Fruit fly (Drosophila melanogaster) whole organism, adult: ENCODE data around the gene ast.

Experiments
- CG11617 ChIP-seq: fragments of 200-800 bp; sonication (Bioruptor generic); optimal IDR thresholded peaks from 2 replicates; lab custom pipeline; 2017; ENCODE audit warnings: mild to moderate bottlenecking, missing biosample characterization, missing genetic modification reagents, missing genetic modification characterization
- CG12768 ChIP-seq: fragments of 200-800 bp; sonication (Bioruptor generic); optimal IDR thresholded peaks from 2 replicates; lab custom pipeline; 2017; ENCODE audit warnings: missing biosample characterization, missing genetic modification characterization, mild to moderate bottlenecking, moderate library complexity, missing genetic modification reagents
- CG14711 ChIP-seq: fragments of 200-800 bp; sonication (Bioruptor generic); optimal IDR thresholded peaks from 2 replicates; lab custom pipeline; 2018; ENCODE audit warnings: missing biosample characterization, mild to moderate bottlenecking, missing genetic modification characterization, moderate library complexity
- CG1620 ChIP-seq: fragments of 200-800 bp; sonication (Bioruptor generic); optimal IDR thresholded peaks from 2 replicates; lab custom pipeline; 2016; ENCODE audit warnings: missing biosample characterization, missing genetic modification characterization
- CG33017 ChIP-seq: fragments of 200-800 bp; sonication (Bioruptor generic); optimal IDR thresholded peaks from 2 replicates; lab custom pipeline; 2018; ENCODE audit warnings: missing biosample characterization, mild to moderate bottlenecking, missing genetic modification characterization, moderate library complexity
- CG5204 ChIP-seq: fragments of 200-800 bp; sonication (Bioruptor generic); optimal IDR thresholded peaks from 2 replicates; lab custom pipeline; 2016; ENCODE audit warnings: missing biosample characterization, missing genetic modification characterization
- CG7045 ChIP-seq: fragments of 200-800 bp; sonication (Bioruptor generic); optimal IDR thresholded peaks from 2 replicates; lab custom pipeline; 2017; ENCODE audit warnings: missing biosample characterization, mild to moderate bottlenecking, missing genetic modification characterization
- CG7101 ChIP-seq: fragments of 200-800 bp; sonication (Bioruptor generic); optimal IDR thresholded peaks from 2 replicates; lab custom pipeline; 2018; ENCODE audit warnings: missing biosample characterization, mild to moderate bottlenecking, missing genetic modification characterization, moderate library complexity
- Clk ChIP-seq: fragments of 200-800 bp; sonication (Bioruptor generic); optimal IDR thresholded peaks from 2 replicates; lab custom pipeline; 2017; ENCODE audit warnings: missing biosample characterization, missing genetic modification characterization
- Crg-1 ChIP-seq: fragments of 200-800 bp; sonication (Bioruptor generic); optimal IDR thresholded peaks from 2 replicates; lab custom pipeline; 2016; ENCODE audit warnings: missing biosample characterization, missing genetic modification characterization
- Hr96 ChIP-seq: fragments of 200-800 bp; sonication (Bioruptor generic); optimal IDR thresholded peaks from 2 replicates; lab custom pipeline; 2016; ENCODE audit warnings: missing biosample characterization, missing genetic modification characterization
- Mnt ChIP-seq: fragments of 200-800 bp; sonication (Bioruptor generic); optimal IDR thresholded peaks from 2 replicates; lab custom pipeline; 2016; ENCODE audit warnings: missing biosample characterization, mild to moderate bottlenecking, missing genetic modification characterization
- bab1 ChIP-seq: fragments of 200-800 bp; sonication (Bioruptor generic); optimal IDR thresholded peaks from 3 replicates; lab custom pipeline; 2019; ENCODE audit warnings: missing biosample characterization, mild to moderate bottlenecking, missing genetic modification characterization, moderate library complexity
- cic ChIP-seq: fragments of 200-800 bp; sonication (Bioruptor generic); optimal IDR thresholded peaks from 2 replicates; lab custom pipeline; 2017; ENCODE audit warnings: missing biosample characterization, mild to moderate bottlenecking, missing genetic modification characterization, moderate library complexity
- cnc ChIP-seq, 2 experiments: fragments of >200 bp; optimal IDR thresholded peaks; 2 replicates each; lab custom pipeline; 2017
- kay ChIP-seq: fragments of 200-800 bp; sonication (Bioruptor generic); peaks from one replicate; lab custom pipeline; 2016; ENCODE audit warnings: missing biosample characterization, missing genetic modification characterization, borderline replicate concordance
- ovo ChIP-seq: fragments of 200-800 bp; sonication (Bioruptor generic); optimal IDR thresholded peaks from 2 replicates; lab custom pipeline; 2016; ENCODE audit warnings: missing biosample characterization, missing genetic modification characterization
- pad ChIP-seq: fragments of 200-800 bp; sonication (Bioruptor generic); optimal IDR thresholded peaks from 3 replicates; lab custom pipeline; 2017; ENCODE audit warnings: missing biosample characterization, missing genetic modification characterization, mild to moderate bottlenecking, moderate library complexity, missing genetic modification reagents
- tj ChIP-seq: fragments of 200-800 bp; sonication (Bioruptor generic); optimal IDR thresholded peaks from 3 replicates; lab custom pipeline; 2017; ENCODE audit warnings: missing biosample characterization, mild to moderate bottlenecking, missing genetic modification characterization, moderate library complexity
- toe ChIP-seq: fragments of 200-800 bp; sonication (Bioruptor generic); optimal IDR thresholded peaks from 2 replicates; lab custom pipeline; 2016; ENCODE audit warnings: missing biosample characterization, missing genetic modification characterization

Gene ast

dm6 chr2L:1108029-1108688, 30.4 kb downstream of the ast start, which contains the start of the genes PolrMT and CG14339:
Gene PolrMT (minus strand): TSS chr2L:1108373.
Gene CG14339 (plus strand): TSS chr2L:1108540.
- TF ChIP-seq ovo (GFP tag; lab: Kevin White, UChicago) (peak; percentile 1), CG11617 (GFP tag; lab: Kevin White, UChicago) (peak; percentile 45), cic (GFP tag; lab: Kevin White, UChicago) (peak; percentile 42), Hr96 (GFP tag; lab: Kevin White, UChicago) (no peak), Crg-1 (GFP tag; lab: Kevin White, UChicago) (peak; percentile 45), CG12768 (GFP tag; lab: Kevin White, UChicago) (peak; percentile 21), bab1 (peak; percentile 45), pad (no peak), CG7045 (GFP tag; lab: Kevin White, UChicago) (no peak), CG1620 (GFP tag; lab: Kevin White, UChicago) (no peak), kay (GFP tag; lab: Kevin White, UChicago) (no peak), CG5204 (GFP tag; lab: Kevin White, UChicago) (no peak), Mnt (GFP tag; lab: Kevin White, UChicago) (peak; percentile 97), CG14711 (tag; lab: Kevin White, UChicago) (no peak), CG7101 (tag; lab: Kevin White, UChicago) (no peak), toe (GFP tag; lab: Kevin White, UChicago) (no peak), tj (GFP tag; lab: Kevin White, UChicago) (peak; percentile 94), CG33017 (tag; lab: Kevin White, UChicago) (peak; percentile 9)

- TF ChIP-seq Crg-1 (GFP tag; lab: Kevin White, UChicago) (no peak), CG7045 (GFP tag; lab: Kevin White, UChicago) (no peak)
These were observed 34.9 kb downstream of the ast start, which contains the start of gene CG14340 for dm6 chr2L:1112641-1113040. Gene CG14340 (plus strand): TSS chr2L:1112941.

- TF ChIP-seq tj (GFP tag; lab: Kevin White, UChicago): peak; percentile 8
- no peak for TF ChIP-seq CG11617 (GFP tag; lab: Kevin White, UChicago)
- TF ChIP-seq bab1: no peak
- peak; percentile 1 for TF ChIP-seq ovo (GFP tag; lab: Kevin White, UChicago)
- TF ChIP-seq toe (GFP tag; lab: Kevin White, UChicago): no peak
- no peak for TF ChIP-seq pad
- no peak for TF ChIP-seq CG7045 (GFP tag; lab: Kevin White, UChicago)
- TF ChIP-seq kay (GFP tag; lab: Kevin White, UChicago): no peak
- TF ChIP-seq cnc (optimal IDR thresholded peaks at IDR 0.05; lab: Kevin White, UChicago): no peak
- TF ChIP-seq CG33017 (tag; lab: Kevin White, UChicago): peak; percentile 9
- peak; percentile 2 for TF ChIP-seq Mnt (GFP tag; lab: Kevin White, UChicago)
- no peak for TF ChIP-seq CG1620 (GFP tag; lab: Kevin White, UChicago)
- peak; percentile 49 for TF ChIP-seq Clk (GFP tag; lab: Kevin White, UChicago)
- no peak for TF ChIP-seq CG7101 (tag; lab: Kevin White, UChicago)
- TF ChIP-seq CG5204 (GFP tag; lab: Kevin White, UChicago): no peak
- TF ChIP-seq Crg-1 (GFP tag; lab: Kevin White, UChicago): no peak
- peak; percentile 45 for TF ChIP-seq cic (GFP tag; lab: Kevin White, UChicago)
- no peak for TF ChIP-seq Hr96 (GFP tag; lab: Kevin White, UChicago)
- no peak for TF ChIP-seq CG14711 (tag; lab: Kevin White, UChicago)
- peak; percentile 6 for TF ChIP-seq CG12768 (GFP tag; lab: Kevin White, UChicago)
These were observed 36.5 kb downstream of the ast start for dm6 chr2L:1114230-1114629.

dm6 chr2L:1116661-1117322, 39.0 kb downstream of the ast start:
- TF ChIP-seq ovo (GFP tag; lab: Kevin White, UChicago) (no peak), CG7101 (tag; lab: Kevin White, UChicago) (no peak), cic (GFP tag; lab: Kevin White, UChicago) (peak; percentile 99), Mnt (GFP tag; lab: Kevin White, UChicago) (peak; percentile 57), toe (GFP tag; lab: Kevin White, UChicago) (peak; percentile 26), tj (GFP tag; lab: Kevin White, UChicago) (no peak), CG14711 (tag; lab: Kevin White, UChicago) (no peak), bab1 (no peak), CG12768 (GFP tag; lab: Kevin White, UChicago) (peak; percentile 82), CG7045 (GFP tag; lab: Kevin White, UChicago) (peak; percentile 26), CG11617 (GFP tag; lab: Kevin White, UChicago) (no peak), CG1620 (GFP tag; lab: Kevin White, UChicago) (no peak), Crg-1 (GFP tag; lab: Kevin White, UChicago) (no peak), Clk (GFP tag; lab: Kevin White, UChicago) (no peak), kay (GFP tag; lab: Kevin White, UChicago) (peak; percentile 97), CG33017 (tag; lab: Kevin White, UChicago) (peak; percentile 18), Hr96 (GFP tag; lab: Kevin White, UChicago) (peak; percentile 34), CG5204 (GFP tag; lab: Kevin White, UChicago) (no peak), cnc (optimal IDR thresholded peaks at IDR 0.05; lab: Kevin White, UChicago) (no peak), pad (no peak)

DNA sequence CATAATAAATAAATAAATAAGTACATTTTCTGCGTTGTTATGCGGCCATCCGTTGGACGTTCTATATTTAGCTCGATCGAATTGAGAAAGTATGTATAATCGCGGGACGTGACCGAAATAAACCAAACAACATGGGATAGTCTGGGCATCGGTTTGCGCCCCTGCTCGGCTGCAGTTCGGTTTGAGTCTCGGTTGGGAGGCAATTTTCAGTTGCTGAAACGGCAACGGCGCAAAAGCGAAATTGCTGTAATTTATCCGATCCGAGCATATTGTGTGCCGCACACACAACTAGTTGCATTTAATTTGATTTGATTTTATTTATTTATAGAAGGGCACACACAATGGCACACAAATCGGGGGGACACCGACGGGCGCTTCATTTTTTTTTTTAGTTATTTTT, 40.4 kb downstream of the ast start:
- no peak for TF ChIP-seq kay (GFP tag; lab: Kevin White, UChicago)
- peak; percentile 28 for TF ChIP-seq Mnt (GFP tag; lab: Kevin White, UChicago)
- no peak for TF ChIP-seq CG1620 (GFP tag; lab: Kevin White, UChicago)
- peak; percentile 39 for TF ChIP-seq CG5204 (GFP tag; lab: Kevin White, UChicago)
- peak; percentile 7 for TF ChIP-seq toe (GFP tag; lab: Kevin White, UChicago)
- TF ChIP-seq tj (GFP tag; lab: Kevin White, UChicago): peak; percentile 27
